Worm (Caenorhabditis elegans) whole organism, L3 larva: ENCODE results near the gene R02D5.9.
A peak's percentile ranks its signal among the peaks of the same experiment; 100 is the strongest.

Experiments
- R02D3.7 ChIP-seq: fragments of 150-350 bp; optimal IDR thresholded peaks from 2 replicates; lab custom pipeline; 2014; ENCODE audit warnings: missing biosample characterization, missing genetic modification characterization
- ama-1 ChIP-seq: fragments of 150-350 bp; optimal IDR thresholded peaks from 2 replicates; lab custom pipeline; 2018
- ceh-28 ChIP-seq: fragments of 150-350 bp; optimal IDR thresholded peaks from 2 replicates; lab custom pipeline; 2014; ENCODE audit warnings: missing biosample characterization, missing genetic modification reagents, missing genetic modification characterization
- ceh-9 ChIP-seq: sonication (generic microtip); optimal IDR thresholded peaks from 2 replicates; lab custom pipeline; 2018; ENCODE audit warnings: missing biosample characterization, missing genetic modification characterization
- daf-12 ChIP-seq: fragments of 150-350 bp; optimal IDR thresholded peaks from 2 replicates; lab custom pipeline; 2014; ENCODE audit warnings: missing biosample characterization, missing genetic modification reagents, missing genetic modification characterization
- egl-27 ChIP-seq: sonication (generic microtip); optimal IDR thresholded peaks from 4 replicates; lab custom pipeline; 2017; ENCODE audit warnings: missing biosample characterization, missing genetic modification reagents, missing genetic modification characterization
- elt-2 ChIP-seq: sonication (generic microtip); optimal IDR thresholded peaks from 2 replicates; lab custom pipeline; 2016; ENCODE audit warnings: missing genetic modification reagents, mild to moderate bottlenecking, missing genetic modification characterization, missing compliant biosample characterization
- elt-3 ChIP-seq, 3 experiments: fragments of 150-350 bp in 1 of 3; sonication (generic microtip) in 2 of 3; optimal IDR thresholded peaks; 2 replicates in 2 of 3; 4 replicates in 1 of 3; lab custom pipeline; 2014 to 2017; ENCODE audit warnings: missing biosample characterization in 3 of 3, missing genetic modification characterization in 3 of 3
- fkh-10 ChIP-seq: sonication (generic microtip); optimal IDR thresholded peaks from 2 replicates; lab custom pipeline; 2017; ENCODE audit warnings: missing biosample characterization, missing genetic modification reagents, missing genetic modification characterization
- fkh-2 ChIP-seq: fragments of 150-350 bp; optimal IDR thresholded peaks from 2 replicates; lab custom pipeline; 2014; ENCODE audit warnings: missing biosample characterization, missing genetic modification reagents, missing genetic modification characterization
- fos-1 ChIP-seq: fragments of 150-350 bp; optimal IDR thresholded peaks from 2 replicates; lab custom pipeline; 2014; ENCODE audit warnings: missing biosample characterization, missing genetic modification characterization
- hmg-11 ChIP-seq: sonication (generic microtip); optimal IDR thresholded peaks from 2 replicates; lab custom pipeline; 2016; ENCODE audit warnings: missing genetic modification characterization, missing compliant biosample characterization
- lin-39 ChIP-seq: fragments of 150-350 bp; optimal IDR thresholded peaks from 2 replicates; lab custom pipeline; 2018; ENCODE audit warnings: missing biosample characterization, missing genetic modification reagents, missing genetic modification characterization
- mdl-1 ChIP-seq: fragments of 150-350 bp; optimal IDR thresholded peaks from 2 replicates; lab custom pipeline; 2014; ENCODE audit warnings: missing biosample characterization, missing genetic modification characterization
- mml-1 ChIP-seq: fragments of 150-350 bp; sonication (generic microtip); optimal IDR thresholded peaks from 3 replicates; lab custom pipeline; 2014; ENCODE audit warnings: missing biosample characterization, missing genetic modification characterization
- nhr-11 ChIP-seq: fragments of 150-350 bp; optimal IDR thresholded peaks from 2 replicates; lab custom pipeline; 2014; ENCODE audit warnings: missing biosample characterization, missing genetic modification characterization
- nhr-23 ChIP-seq: fragments of 150-350 bp; optimal IDR thresholded peaks from 2 replicates; lab custom pipeline; 2014; ENCODE audit warnings: missing biosample characterization, missing genetic modification reagents, missing genetic modification characterization
- nhr-237 ChIP-seq: fragments of 150-350 bp; optimal IDR thresholded peaks from 2 replicates; lab custom pipeline; 2014; ENCODE audit warnings: missing biosample characterization, missing genetic modification characterization
- nhr-25 ChIP-seq: sonication (generic microtip); optimal IDR thresholded peaks from 2 replicates; lab custom pipeline; 2017; ENCODE audit warnings: missing biosample characterization, missing genetic modification characterization
- nhr-43 ChIP-seq: sonication (generic microtip); optimal IDR thresholded peaks from 2 replicates; lab custom pipeline; 2016; ENCODE audit warnings: mild to moderate bottlenecking, missing genetic modification characterization, missing compliant biosample characterization; ENCODE audit not compliant: poor library complexity, severe bottlenecking
- nhr-67 ChIP-seq: fragments of 150-350 bp; optimal IDR thresholded peaks from 2 replicates; lab custom pipeline; 2014; ENCODE audit warnings: missing biosample characterization, missing genetic modification characterization
- nhr-77 ChIP-seq: fragments of 150-350 bp; optimal IDR thresholded peaks from 2 replicates; lab custom pipeline; 2014; ENCODE audit warnings: missing biosample characterization, missing genetic modification characterization
- pha-4 ChIP-seq: fragments of 150-350 bp; optimal IDR thresholded peaks from 2 replicates; lab custom pipeline; 2014; ENCODE audit warnings: missing biosample characterization, missing genetic modification reagents, missing genetic modification characterization
- pqm-1 ChIP-seq: fragments of 150-350 bp; optimal IDR thresholded peaks from 2 replicates; lab custom pipeline; 2017; ENCODE audit warnings: missing biosample characterization, missing genetic modification characterization, inconsistent platforms
- sea-2 ChIP-seq: fragments of 150-350 bp; sonication (generic microtip); optimal IDR thresholded peaks from 4 replicates; lab custom pipeline; 2014; ENCODE audit warnings: missing biosample characterization, missing genetic modification reagents, missing genetic modification characterization
- skn-1 ChIP-seq: fragments of 150-350 bp; optimal IDR thresholded peaks from 2 replicates; lab custom pipeline; 2014; ENCODE audit warnings: missing biosample characterization, missing genetic modification characterization
- snpc-4 ChIP-seq: fragments of 150-350 bp; optimal IDR thresholded peaks from 2 replicates; lab custom pipeline; 2014; ENCODE audit warnings: missing biosample characterization, missing genetic modification characterization
- unc-39 ChIP-seq: sonication (generic microtip); optimal IDR thresholded peaks from 4 replicates; lab custom pipeline; 2017; ENCODE audit warnings: missing biosample characterization, missing genetic modification characterization
- unc-62 ChIP-seq: fragments of 150-350 bp; sonication (generic microtip); optimal IDR thresholded peaks from 4 replicates; lab custom pipeline; 2014; ENCODE audit warnings: missing biosample characterization, missing genetic modification reagents, missing genetic modification characterization
- zag-1 ChIP-seq: fragments of 150-350 bp; optimal IDR thresholded peaks from 2 replicates; lab custom pipeline; 2014; ENCODE audit warnings: missing biosample characterization, missing genetic modification characterization
- ztf-11 ChIP-seq: fragments of 150-350 bp; optimal IDR thresholded peaks from 2 replicates; lab custom pipeline; 2014; ENCODE audit warnings: missing biosample characterization, missing genetic modification characterization
- ztf-4 ChIP-seq: fragments of 150-350 bp; optimal IDR thresholded peaks from 2 replicates; lab custom pipeline; 2014; ENCODE audit warnings: missing biosample characterization, missing genetic modification characterization

Gene R02D5.9

ce11 chrV:14468196-14468874 lies 42.6 kb downstream of the R02D5.9 start, which contains the start of gene srz-97:
Gene srz-97, minus strand, starts transcription at chrV:14468246.
- no peak for TF ChIP-seq ceh-9 (tag; lab: Kevin White, UChicago)
- TF ChIP-seq elt-3 (tag; optimal IDR thresholded peaks at IDR 0.05; lab: Kevin White, UChicago), result no peak
- no peak for TF ChIP-seq nhr-23 (tag; lab: Kevin White, UChicago)
- no peak for TF ChIP-seq lin-39 (tag; lab: Kevin White, UChicago)
- TF ChIP-seq nhr-43, result peak; percentile 34
- TF ChIP-seq mdl-1 (tag; lab: Kevin White, UChicago), result no peak
- TF ChIP-seq ztf-11 (tag; lab: Kevin White, UChicago), result no peak
- TF ChIP-seq elt-2 (tag; lab: Kevin White, UChicago), result peak; percentile 47
- no peak for TF ChIP-seq unc-39 (tag; lab: Kevin White, UChicago)
- peak; percentile 42 for TF ChIP-seq nhr-77 (tag; lab: Kevin White, UChicago)
- TF ChIP-seq ztf-4, result no peak
- peak; percentile 97 for TF ChIP-seq snpc-4 (tag; lab: Kevin White, UChicago)
- peak; percentile 54 for TF ChIP-seq nhr-25 (tag; lab: Kevin White, UChicago)
- TF ChIP-seq ama-1, result no peak
- TF ChIP-seq R02D3.7 (tag; lab: Kevin White, UChicago), result peak; percentile 36
- TF ChIP-seq pqm-1 (tag; lab: Kevin White, UChicago), result peak; percentile 54
- TF ChIP-seq hmg-11 (tag; lab: Kevin White, UChicago), result no peak
- TF ChIP-seq zag-1 (tag; lab: Kevin White, UChicago), result no peak
- no peak for TF ChIP-seq nhr-67 (tag; lab: Kevin White, UChicago)
- no peak for TF ChIP-seq daf-12 (tag; lab: Kevin White, UChicago)
- TF ChIP-seq, all 47 proteins: peak for 7

- TF ChIP-seq snpc-4 (tag; lab: Kevin White, UChicago), result no peak
- TF ChIP-seq mdl-1 (tag; lab: Kevin White, UChicago), result no peak
- TF ChIP-seq hmg-11 (tag; lab: Kevin White, UChicago), result no peak
- no peak for TF ChIP-seq elt-3 (tag; optimal IDR thresholded peaks at IDR 0.05; lab: Kevin White, UChicago)
- no peak for TF ChIP-seq egl-27 (tag; lab: Kevin White, UChicago)
- TF ChIP-seq fkh-10, result no peak
- TF ChIP-seq mml-1 (tag; lab: Kevin White, UChicago), result no peak
- TF ChIP-seq R02D3.7 (tag; lab: Kevin White, UChicago), result no peak
- TF ChIP-seq unc-62 (GFP tag; lab: Kevin White, UChicago), result no peak
- no peak for TF ChIP-seq ama-1
- no peak for TF ChIP-seq ceh-28 (tag; lab: Kevin White, UChicago)
- no peak for TF ChIP-seq nhr-43
- TF ChIP-seq nhr-237 (tag; lab: Kevin White, UChicago), result no peak
- no peak for TF ChIP-seq nhr-11 (tag; lab: Kevin White, UChicago)
Measured at ce11 chrV:14464368-14464767, 46.6 kb downstream of the R02D5.9 start, which contains the start of gene F08H9.4. Gene F08H9.4, minus strand, starts transcription at chrV:14464428.

ce11 chrV:14463087-14463486 lies 47.8 kb downstream of the R02D5.9 start, which contains the start of gene F08H9.3:
Gene F08H9.3, minus strand, starts transcription at chrV:14463338.
- TF ChIP-seq pqm-1 (tag; lab: Kevin White, UChicago) (peak; percentile 69), elt-2 (tag; lab: Kevin White, UChicago) (peak; percentile 69), ama-1 (peak; percentile 3), snpc-4 (tag; lab: Kevin White, UChicago) (peak; percentile 87)

ce11 chrV:14462653-14463052 lies 48.3 kb downstream of the R02D5.9 start:
- TF ChIP-seq sea-2, result no peak
- peak; percentile 64 for TF ChIP-seq pha-4 (tag; lab: Kevin White, UChicago)

ce11 chrV:14460615-14461102 lies 50.3 kb downstream of the R02D5.9 start, which contains the start of gene F08H9.2:
Gene F08H9.2, plus strand, starts transcription at chrV:14460665.
- no peak for TF ChIP-seq nhr-237 (tag; lab: Kevin White, UChicago)
- TF ChIP-seq mdl-1 (tag; lab: Kevin White, UChicago), result no peak
- no peak for TF ChIP-seq nhr-11 (tag; lab: Kevin White, UChicago)
- TF ChIP-seq pha-4 (tag; lab: Kevin White, UChicago), result no peak
- no peak for TF ChIP-seq fos-1 (tag; lab: Kevin White, UChicago)
- no peak for TF ChIP-seq nhr-67 (tag; lab: Kevin White, UChicago)
- no peak for TF ChIP-seq unc-39 (tag; lab: Kevin White, UChicago)
- no peak for TF ChIP-seq fkh-2 (tag; lab: Kevin White, UChicago)
- TF ChIP-seq skn-1 (tag; lab: Kevin White, UChicago), result no peak
- TF ChIP-seq, all 47 proteins: peak for 0
